Worm (Caenorhabditis elegans) whole organism, L3 larva: Measurements from ENCODE around the gene M04B2.4.

ENCODE experiments used
- R02D3.7 ChIP-seq: fragments of 150-350 bp; optimal IDR thresholded peaks from 2 replicates; lab custom pipeline; 2014; ENCODE audit warnings: missing biosample characterization, missing genetic modification characterization
- aly-2 ChIP-seq: fragments of 150-350 bp; optimal IDR thresholded peaks from 2 replicates; lab custom pipeline; 2014; ENCODE audit warnings: missing biosample characterization, missing genetic modification characterization
- ama-1 ChIP-seq: fragments of 150-350 bp; optimal IDR thresholded peaks from 2 replicates; lab custom pipeline; 2018
- ceh-16 ChIP-seq: sonication (generic microtip); optimal IDR thresholded peaks from 2 replicates; lab custom pipeline; 2017; ENCODE audit warnings: missing biosample characterization, missing genetic modification characterization
- ceh-28 ChIP-seq: fragments of 150-350 bp; optimal IDR thresholded peaks from 2 replicates; lab custom pipeline; 2014; ENCODE audit warnings: missing biosample characterization, missing genetic modification reagents, missing genetic modification characterization
- ceh-82 ChIP-seq: fragments of 150-350 bp; optimal IDR thresholded peaks from 2 replicates; lab custom pipeline; 2014; ENCODE audit warnings: missing biosample characterization, missing genetic modification characterization
- ceh-9 ChIP-seq: sonication (generic microtip); optimal IDR thresholded peaks from 2 replicates; lab custom pipeline; 2018; ENCODE audit warnings: missing biosample characterization, missing genetic modification characterization
- daf-12 ChIP-seq: fragments of 150-350 bp; optimal IDR thresholded peaks from 2 replicates; lab custom pipeline; 2014; ENCODE audit warnings: missing biosample characterization, missing genetic modification reagents, missing genetic modification characterization
- egl-27 ChIP-seq: sonication (generic microtip); optimal IDR thresholded peaks from 4 replicates; lab custom pipeline; 2017; ENCODE audit warnings: missing biosample characterization, missing genetic modification reagents, missing genetic modification characterization
- egl-5 ChIP-seq: fragments of 150-350 bp; optimal IDR thresholded peaks from 2 replicates; lab custom pipeline; 2017; ENCODE audit warnings: missing biosample characterization, missing genetic modification reagents, missing genetic modification characterization, inconsistent platforms
- elt-1 ChIP-seq: fragments of 150-350 bp; optimal IDR thresholded peaks from 2 replicates; lab custom pipeline; 2014; ENCODE audit warnings: missing biosample characterization, missing genetic modification characterization
- elt-2 ChIP-seq: sonication (generic microtip); optimal IDR thresholded peaks from 2 replicates; lab custom pipeline; 2016; ENCODE audit warnings: missing genetic modification reagents, mild to moderate bottlenecking, missing genetic modification characterization, missing compliant biosample characterization
- eor-1 ChIP-seq, 2 experiments: fragments of 150-350 bp; optimal IDR thresholded peaks; 2 replicates each; lab custom pipeline; 2014 to 2018; ENCODE audit warnings: missing biosample characterization in 2 of 2, missing genetic modification characterization in 2 of 2
- fkh-10 ChIP-seq: sonication (generic microtip); optimal IDR thresholded peaks from 2 replicates; lab custom pipeline; 2017; ENCODE audit warnings: missing biosample characterization, missing genetic modification reagents, missing genetic modification characterization
- fkh-2 ChIP-seq: fragments of 150-350 bp; optimal IDR thresholded peaks from 2 replicates; lab custom pipeline; 2014; ENCODE audit warnings: missing biosample characterization, missing genetic modification reagents, missing genetic modification characterization
- fos-1 ChIP-seq: fragments of 150-350 bp; optimal IDR thresholded peaks from 2 replicates; lab custom pipeline; 2014; ENCODE audit warnings: missing biosample characterization, missing genetic modification characterization
- hmg-11 ChIP-seq: sonication (generic microtip); optimal IDR thresholded peaks from 2 replicates; lab custom pipeline; 2016; ENCODE audit warnings: missing genetic modification characterization, missing compliant biosample characterization
- jun-1 ChIP-seq: fragments of 150-350 bp; optimal IDR thresholded peaks from 2 replicates; lab custom pipeline; 2014; ENCODE audit warnings: missing biosample characterization, missing genetic modification reagents, missing genetic modification characterization
- lin-15B ChIP-seq: fragments of 150-350 bp; optimal IDR thresholded peaks from 2 replicates; lab custom pipeline; 2014; ENCODE audit warnings: missing biosample characterization, missing genetic modification characterization
- lin-39 ChIP-seq: fragments of 150-350 bp; optimal IDR thresholded peaks from 2 replicates; lab custom pipeline; 2018; ENCODE audit warnings: missing biosample characterization, missing genetic modification reagents, missing genetic modification characterization
- lsy-12 ChIP-seq: sonication (generic microtip); optimal IDR thresholded peaks from 2 replicates; lab custom pipeline; 2016; ENCODE audit warnings: mild to moderate bottlenecking, missing genetic modification characterization, missing compliant biosample characterization
- mdl-1 ChIP-seq: fragments of 150-350 bp; optimal IDR thresholded peaks from 2 replicates; lab custom pipeline; 2014; ENCODE audit warnings: missing biosample characterization, missing genetic modification characterization
- mml-1 ChIP-seq: fragments of 150-350 bp; sonication (generic microtip); optimal IDR thresholded peaks from 3 replicates; lab custom pipeline; 2014; ENCODE audit warnings: missing biosample characterization, missing genetic modification characterization
- nfya-1 ChIP-seq: sonication (generic microtip); optimal IDR thresholded peaks from 2 replicates; lab custom pipeline; 2017; ENCODE audit warnings: missing genetic modification characterization, mild to moderate bottlenecking, missing compliant biosample characterization, antibody characterized with exemption, moderate library complexity; ENCODE audit not compliant: insufficient read depth
- nhr-11 ChIP-seq: fragments of 150-350 bp; optimal IDR thresholded peaks from 2 replicates; lab custom pipeline; 2014; ENCODE audit warnings: missing biosample characterization, missing genetic modification characterization
- nhr-12 ChIP-seq: fragments of 150-350 bp; optimal IDR thresholded peaks from 2 replicates; lab custom pipeline; 2014; ENCODE audit warnings: missing biosample characterization, missing genetic modification characterization
- nhr-23 ChIP-seq: fragments of 150-350 bp; optimal IDR thresholded peaks from 2 replicates; lab custom pipeline; 2014; ENCODE audit warnings: missing biosample characterization, missing genetic modification reagents, missing genetic modification characterization
- nhr-237 ChIP-seq: fragments of 150-350 bp; optimal IDR thresholded peaks from 2 replicates; lab custom pipeline; 2014; ENCODE audit warnings: missing biosample characterization, missing genetic modification characterization
- nhr-25 ChIP-seq: sonication (generic microtip); optimal IDR thresholded peaks from 2 replicates; lab custom pipeline; 2017; ENCODE audit warnings: missing biosample characterization, missing genetic modification characterization
- nhr-28 ChIP-seq: fragments of 150-350 bp; optimal IDR thresholded peaks from 2 replicates; lab custom pipeline; 2014; ENCODE audit warnings: missing biosample characterization, missing genetic modification characterization
- nhr-43 ChIP-seq: sonication (generic microtip); optimal IDR thresholded peaks from 2 replicates; lab custom pipeline; 2016; ENCODE audit warnings: mild to moderate bottlenecking, missing genetic modification characterization, missing compliant biosample characterization; ENCODE audit not compliant: poor library complexity, severe bottlenecking
- nhr-76 ChIP-seq: fragments of 150-350 bp; sonication (generic microtip); optimal IDR thresholded peaks from 5 replicates; lab custom pipeline; 2014; ENCODE audit warnings: missing biosample characterization, missing genetic modification characterization
- nhr-77 ChIP-seq: fragments of 150-350 bp; optimal IDR thresholded peaks from 2 replicates; lab custom pipeline; 2014; ENCODE audit warnings: missing biosample characterization, missing genetic modification characterization
- pha-4 ChIP-seq: fragments of 150-350 bp; optimal IDR thresholded peaks from 2 replicates; lab custom pipeline; 2014; ENCODE audit warnings: missing biosample characterization, missing genetic modification reagents, missing genetic modification characterization
- pqm-1 ChIP-seq: fragments of 150-350 bp; optimal IDR thresholded peaks from 2 replicates; lab custom pipeline; 2017; ENCODE audit warnings: missing biosample characterization, missing genetic modification characterization, inconsistent platforms
- sea-2 ChIP-seq: fragments of 150-350 bp; sonication (generic microtip); optimal IDR thresholded peaks from 4 replicates; lab custom pipeline; 2014; ENCODE audit warnings: missing biosample characterization, missing genetic modification reagents, missing genetic modification characterization
- snpc-4 ChIP-seq: fragments of 150-350 bp; optimal IDR thresholded peaks from 2 replicates; lab custom pipeline; 2014; ENCODE audit warnings: missing biosample characterization, missing genetic modification characterization
- tbx-2 ChIP-seq: sonication (generic microtip); optimal IDR thresholded peaks from 2 replicates; lab custom pipeline; 2016; ENCODE audit warnings: mild to moderate bottlenecking, missing genetic modification characterization, missing compliant biosample characterization
- unc-39 ChIP-seq: sonication (generic microtip); optimal IDR thresholded peaks from 4 replicates; lab custom pipeline; 2017; ENCODE audit warnings: missing biosample characterization, missing genetic modification characterization
- unc-62 ChIP-seq: fragments of 150-350 bp; sonication (generic microtip); optimal IDR thresholded peaks from 4 replicates; lab custom pipeline; 2014; ENCODE audit warnings: missing biosample characterization, missing genetic modification reagents, missing genetic modification characterization
- zag-1 ChIP-seq: fragments of 150-350 bp; optimal IDR thresholded peaks from 2 replicates; lab custom pipeline; 2014; ENCODE audit warnings: missing biosample characterization, missing genetic modification characterization
- ztf-11 ChIP-seq: fragments of 150-350 bp; optimal IDR thresholded peaks from 2 replicates; lab custom pipeline; 2014; ENCODE audit warnings: missing biosample characterization, missing genetic modification characterization

The M04B2.4 gene

DNA sequence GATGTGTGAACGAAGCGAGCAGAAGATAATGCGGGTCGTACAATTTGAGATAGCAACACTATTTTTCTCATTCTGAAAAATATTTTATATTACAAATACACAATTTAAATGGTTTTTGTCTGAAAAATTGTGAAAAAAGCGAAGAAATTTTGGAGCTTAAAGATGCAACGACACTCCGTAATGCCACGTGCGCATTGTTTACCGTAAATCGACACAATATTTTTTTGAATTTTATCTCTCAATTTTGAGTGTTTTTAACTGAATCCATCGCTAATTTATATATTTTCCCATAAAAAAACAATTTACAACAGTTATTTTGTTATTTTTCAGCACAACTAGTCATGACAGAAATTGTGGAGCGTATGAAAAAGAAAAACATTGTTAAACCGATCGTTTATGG, at the start of gene M04B2.4, which contains the start of gene gfl-1:
M04B2.4 (minus strand) TSS at position 72 of the 400 bp plus-strand sequence.
gfl-1 (plus strand) TSS at position 331 of the 400 bp plus-strand sequence.
- peak; percentile 93 for TF ChIP-seq R02D3.7 (tag; lab: Kevin White, UChicago)
- TF ChIP-seq aly-2 (tag; lab: Kevin White, UChicago): no peak
- peak; percentile 1 for TF ChIP-seq elt-2 (tag; lab: Kevin White, UChicago)
- no peak for TF ChIP-seq fos-1 (tag; lab: Kevin White, UChicago)
- TF ChIP-seq unc-39 (tag; lab: Kevin White, UChicago): no peak
- TF ChIP-seq pha-4 (tag; lab: Kevin White, UChicago): peak; percentile 64
- no peak for TF ChIP-seq ceh-9
- peak; percentile 44 for TF ChIP-seq nfya-1
- TF ChIP-seq pqm-1: peak; percentile 10
- TF ChIP-seq lin-15B: peak; percentile 23
- TF ChIP-seq zag-1 (tag; lab: Kevin White, UChicago): no peak
- TF ChIP-seq, all 47 proteins: peak for 6

DNA sequence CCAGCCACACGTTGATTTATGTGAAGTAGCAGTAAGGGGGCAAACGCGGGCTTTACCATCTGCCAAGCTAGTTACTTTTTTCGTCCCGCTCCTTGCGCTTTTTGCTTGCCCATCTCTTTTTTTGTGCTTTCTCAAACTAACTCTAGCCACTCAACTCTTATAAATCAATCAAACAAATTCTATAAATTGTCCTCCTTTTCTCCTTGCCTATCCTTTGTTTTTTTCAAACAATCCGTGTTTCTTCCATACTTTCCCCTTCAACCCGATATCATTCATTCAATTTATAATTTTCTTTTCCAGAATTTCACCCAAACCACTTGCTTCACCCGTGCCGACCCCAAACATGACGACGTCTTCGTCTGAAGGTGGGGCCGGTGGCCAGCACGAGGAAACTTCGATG, 49.4 kb upstream of the M04B2.4 start, which contains the start of gene srgp-1:
srgp-1 (plus strand) TSS at position 301 of the 400 bp plus-strand sequence.
- no peak for TF ChIP-seq nhr-237 (tag; lab: Kevin White, UChicago)
- TF ChIP-seq fos-1 (tag; lab: Kevin White, UChicago): no peak
- TF ChIP-seq nhr-43: no peak
- TF ChIP-seq unc-39 (tag; lab: Kevin White, UChicago): no peak
- no peak for TF ChIP-seq mdl-1 (tag; lab: Kevin White, UChicago)
- TF ChIP-seq fkh-2 (tag; lab: Kevin White, UChicago): no peak
- no peak for TF ChIP-seq lin-39 (tag; lab: Kevin White, UChicago)
- TF ChIP-seq ztf-11: no peak
- no peak for TF ChIP-seq jun-1 (tag; lab: Kevin White, UChicago)
- no peak for TF ChIP-seq sea-2 (GFP tag; lab: Kevin White, UChicago)
- TF ChIP-seq unc-62 (GFP tag; lab: Kevin White, UChicago): no peak
- TF ChIP-seq ceh-28: no peak
- TF ChIP-seq nhr-12 (tag; lab: Kevin White, UChicago): no peak
- no peak for TF ChIP-seq tbx-2 (tag; lab: Kevin White, UChicago)

DNA sequence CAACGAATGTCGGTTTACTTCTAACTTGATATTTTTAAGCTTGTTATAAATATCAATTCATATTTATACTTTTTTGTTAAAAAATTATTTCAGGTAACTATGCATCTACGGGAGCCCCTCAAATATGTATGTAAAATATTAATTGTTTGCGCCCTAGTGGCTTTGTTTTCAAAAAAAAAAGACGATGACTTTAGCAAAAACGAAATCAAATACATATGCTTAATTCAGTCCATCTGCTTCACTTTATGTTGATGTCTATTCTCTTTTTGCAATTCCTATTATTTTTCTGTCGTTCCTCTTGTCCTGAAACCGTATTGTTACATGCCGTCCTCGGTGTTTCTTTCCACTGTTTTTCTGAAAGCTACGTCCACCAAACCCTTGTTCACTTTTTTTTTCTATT, 49.0 kb upstream of the M04B2.4 start:
- TF ChIP-seq ceh-16 (tag; lab: Kevin White, UChicago) (no peak), nhr-77 (tag; lab: Kevin White, UChicago) (no peak), nhr-76 (tag; lab: Kevin White, UChicago) (no peak), nhr-237 (tag; lab: Kevin White, UChicago) (no peak), egl-27 (tag; lab: Kevin White, UChicago) (no peak), nhr-43 (no peak), jun-1 (tag; lab: Kevin White, UChicago) (no peak), nhr-11 (no peak), R02D3.7 (tag; lab: Kevin White, UChicago) (no peak), ztf-11 (no peak), tbx-2 (tag; lab: Kevin White, UChicago) (no peak), ceh-28 (no peak), sea-2 (GFP tag; lab: Kevin White, UChicago) (no peak), fos-1 (tag; lab: Kevin White, UChicago) (no peak)
- TF ChIP-seq, all 47 proteins: peak for 0

DNA sequence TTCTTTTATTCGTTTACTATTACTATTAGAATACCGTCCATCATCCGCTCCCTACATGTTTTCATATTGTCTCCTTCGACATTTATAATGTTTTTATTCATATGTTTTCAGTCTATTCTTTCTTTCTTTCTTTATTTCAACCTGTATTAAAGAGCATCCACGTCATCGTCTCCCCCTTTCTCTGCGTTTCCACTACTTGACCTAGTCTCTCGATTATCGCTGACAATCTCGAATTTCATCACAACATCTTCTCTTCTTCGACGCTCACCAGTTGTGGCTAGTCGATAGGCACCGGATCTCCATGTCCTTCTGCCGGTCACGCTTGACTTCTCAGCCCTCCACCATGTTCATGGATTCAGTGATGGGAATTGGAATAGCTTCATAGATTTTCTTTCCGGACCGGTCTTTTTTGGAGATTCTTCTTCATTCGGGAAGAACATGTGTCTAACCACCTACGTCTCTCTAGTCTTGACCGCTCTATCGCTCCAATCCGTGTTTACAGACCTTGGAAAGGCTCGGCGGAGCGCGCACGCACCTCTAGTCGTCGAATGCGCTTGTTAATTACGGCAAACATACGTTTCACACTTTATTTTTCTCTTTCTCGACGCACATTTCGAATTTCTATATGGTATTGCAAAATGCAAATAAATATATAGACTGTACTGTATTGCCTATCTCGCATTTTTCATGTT, 47.6 kb upstream of the M04B2.4 start:
- TF ChIP-seq pha-4 (tag; lab: Kevin White, UChicago): peak; percentile 56
- no peak for TF ChIP-seq lin-15B

DNA sequence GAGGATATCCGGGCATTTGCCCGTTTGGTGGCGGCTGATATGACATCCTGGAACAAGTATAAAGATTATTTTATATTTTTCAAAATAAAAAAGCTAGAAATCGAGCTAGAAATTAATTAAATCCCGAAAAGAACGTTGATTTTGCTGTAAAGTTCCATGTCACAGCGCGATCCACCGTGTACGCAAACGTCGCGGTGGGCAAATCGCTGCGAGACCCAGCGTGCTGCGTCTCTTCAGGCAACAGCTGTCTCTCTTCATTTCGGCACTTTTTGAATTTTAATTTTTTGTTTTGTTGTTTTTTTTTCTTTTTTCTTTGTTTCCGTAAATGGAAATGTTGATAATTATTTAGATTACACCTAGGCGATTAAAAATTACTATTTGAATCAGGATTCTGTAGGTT, 45.3 kb upstream of the M04B2.4 start, which contains the start of gene sec-24.1:
sec-24.1 (minus strand) TSS at position 49 of the 400 bp plus-strand sequence.
- TF ChIP-seq ama-1: no peak
- peak; percentile 89 for TF ChIP-seq lsy-12
- TF ChIP-seq pha-4 (tag; lab: Kevin White, UChicago): peak; percentile 94
- TF ChIP-seq nhr-77 (tag; lab: Kevin White, UChicago): peak; percentile 72
- TF ChIP-seq jun-1 (tag; lab: Kevin White, UChicago): peak; percentile 68
- TF ChIP-seq fos-1 (tag; lab: Kevin White, UChicago): peak; percentile 31
- TF ChIP-seq pqm-1: peak; percentile 65
- TF ChIP-seq nhr-28 (tag; lab: Kevin White, UChicago): no peak
- peak; percentile 93 for TF ChIP-seq nhr-23 (tag; lab: Kevin White, UChicago)
- peak; percentile 67 for TF ChIP-seq snpc-4 (tag; lab: Kevin White, UChicago)
- no peak for TF ChIP-seq egl-27 (tag; lab: Kevin White, UChicago)
- peak; percentile 89 for TF ChIP-seq hmg-11 (tag; lab: Kevin White, UChicago)
- TF ChIP-seq nhr-25 (tag; lab: Kevin White, UChicago): peak; percentile 84
- TF ChIP-seq eor-1 (tag; optimal IDR thresholded peaks at IDR 0.05; lab: Kevin White, UChicago): no peak
- no peak for TF ChIP-seq mml-1 (tag; lab: Kevin White, UChicago)
- TF ChIP-seq R02D3.7 (tag; lab: Kevin White, UChicago): peak; percentile 87
- peak; percentile 15 for TF ChIP-seq zag-1 (tag; lab: Kevin White, UChicago)
- peak; percentile 78 for TF ChIP-seq ceh-28
- TF ChIP-seq ceh-9: no peak
- TF ChIP-seq elt-1 (tag; lab: Kevin White, UChicago): peak; percentile 40
- no peak for TF ChIP-seq daf-12 (tag; lab: Kevin White, UChicago)
- peak; percentile 61 for TF ChIP-seq tbx-2 (tag; lab: Kevin White, UChicago)
- TF ChIP-seq egl-5 (tag; lab: Kevin White, UChicago): peak; percentile 58
- peak; percentile 36 for TF ChIP-seq mdl-1 (tag; lab: Kevin White, UChicago)
- TF ChIP-seq ceh-82 (tag; lab: Kevin White, UChicago): peak; percentile 90
- peak; percentile 47 for TF ChIP-seq fkh-10 (GFP tag; lab: Kevin White, UChicago)
- peak; percentile 54 for TF ChIP-seq elt-2 (tag; lab: Kevin White, UChicago)
